Worm (Caenorhabditis elegans): Measurements from ENCODE around the gene tufm-1.

DNA sequence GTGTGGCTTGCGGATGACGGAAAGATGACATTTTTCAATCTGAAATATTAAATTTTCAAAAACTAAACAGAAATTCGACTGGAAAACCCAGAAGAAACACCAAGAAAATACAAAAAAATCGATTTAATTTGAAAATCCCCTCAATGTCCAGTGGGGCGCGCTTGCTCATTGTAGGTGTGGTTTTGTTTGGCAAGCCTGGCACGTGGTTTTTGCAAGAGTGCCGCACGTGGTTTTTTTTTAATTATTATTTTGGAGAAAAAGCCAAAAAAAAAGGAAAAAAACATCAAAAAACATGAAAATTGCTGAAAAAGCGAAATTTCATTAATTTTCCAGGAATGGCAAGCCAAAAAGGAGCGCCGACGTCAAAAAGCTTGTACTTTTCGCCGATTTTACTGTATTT, 46.1 kb downstream of the tufm-1 start, which contains the start of gene swsn-3:
- TF ChIP-seq sem-2 (GFP tag; optimal IDR thresholded peaks at IDR 0.05) (peak; percentile 58), mab-5 (tag; optimal IDR thresholded peaks at IDR 0.05) (peak; percentile 80), elt-1 (tag; optimal IDR thresholded peaks at IDR 0.05; ENCODE audit: borderline replicate concordance, insufficient read depth) (peak; percentile 22), elt-3 (tag; optimal IDR thresholded peaks at IDR 0.05) (peak; percentile 38), ces-1 (GFP tag; optimal IDR thresholded peaks at IDR 0.05) (peak; percentile 88), snpc-4 (tag; optimal IDR thresholded peaks at IDR 0.05) (no peak), bed-3 (GFP tag; optimal IDR thresholded peaks at IDR 0.05) (peak; percentile 68), nhr-2 (tag; optimal IDR thresholded peaks at IDR 0.05) (peak; percentile 36), pha-4 (tag; optimal IDR thresholded peaks at IDR 0.05) (peak; percentile 79), unc-39 (tag; optimal IDR thresholded peaks at IDR 0.05) (peak; percentile 64), drap-1 (GFP tag; optimal IDR thresholded peaks at IDR 0.05) (peak; percentile 76), nhr-76 (tag; optimal IDR thresholded peaks at IDR 0.05) (peak; percentile 56), nhr-12 (tag; optimal IDR thresholded peaks at IDR 0.05) (peak; percentile 60)
